Worm (Caenorhabditis elegans): Measurements from ENCODE around the gene F44F4.9.

- no peak for TF ChIP-seq ref-1 (GFP tag; conservative IDR thresholded peaks at IDR 0.05)
- TF ChIP-seq ztf-29 (GFP tag; IDR thresholded peaks at IDR 0.05), result no peak
- TF ChIP-seq klf-2 (GFP tag; conservative IDR thresholded peaks at IDR 0.05), result no peak
- TF ChIP-seq med-1 (GFP tag; optimal IDR thresholded peaks at IDR 0.05; ENCODE audit: insufficient read depth), result no peak
- TF ChIP-seq ztf-23 (GFP tag; IDR thresholded peaks at IDR 0.05), result no peak
Observed at ce11 chrII:10873631-10874030, 42.0 kb downstream of the F44F4.9 start, which contains the start of gene orc-2.

Measured in whole organism, midembryonic.